Fruit fly (Drosophila melanogaster): ENCODE results near the gene Tm2.
A peak's percentile ranks its signal among the peaks of the same experiment; 100 is the strongest.

Gene Tm2

DNA sequence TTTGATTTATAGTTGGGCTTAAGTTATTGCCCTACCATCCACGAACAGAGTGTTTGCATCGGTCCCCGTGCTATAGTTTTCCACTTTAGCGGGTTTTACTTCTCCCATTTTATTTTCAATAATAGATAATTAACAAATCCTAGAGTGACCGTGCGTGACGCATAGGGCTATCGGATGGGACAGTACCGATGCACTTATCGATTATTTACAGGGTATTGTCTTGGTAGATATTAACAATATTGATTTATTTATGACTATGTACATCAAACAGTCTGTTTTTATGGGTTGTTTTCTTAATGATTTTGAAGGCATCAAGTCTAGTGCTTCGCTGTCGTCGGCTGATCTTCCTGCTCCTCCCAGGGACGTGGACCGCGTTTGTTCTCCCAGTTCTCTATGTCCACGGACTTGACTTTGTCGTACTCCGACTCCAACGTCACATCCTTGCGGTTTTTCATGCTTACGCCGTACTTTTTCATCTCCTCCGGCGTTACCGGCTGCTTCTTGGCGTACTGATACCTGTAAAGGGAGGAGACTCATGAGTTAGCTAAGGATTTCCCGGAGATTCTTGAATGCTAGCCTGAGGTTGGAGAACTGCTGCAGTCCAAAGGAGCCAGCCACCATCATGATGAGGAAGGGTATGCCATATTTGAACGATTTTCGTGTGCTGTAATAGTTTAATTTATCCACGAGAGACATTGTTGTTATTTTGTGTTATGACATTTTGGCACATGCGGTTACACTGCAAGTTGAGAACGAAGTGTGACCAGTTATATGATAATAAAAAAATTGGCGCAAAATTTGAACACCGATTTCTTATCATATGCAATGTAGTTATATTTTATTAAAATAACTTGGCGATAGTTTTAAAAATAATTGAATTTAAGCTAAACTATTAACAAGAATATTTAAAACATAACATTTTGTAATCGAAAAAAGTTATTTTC is 31.8 kb upstream of the Tm2 start, which contains the start of the genes MRG15 and Tm1 (continued):
- TF ChIP-seq CG2116 (GFP tag; optimal IDR thresholded peaks at IDR 0.05), result peak; percentile 67
- 0 out of 3 replicates have a peak, but pooled peaks have one; percentile 36 for TF ChIP-seq ci (GFP tag; IDR thresholded peaks at IDR 0.05)
- peak in 1 of 2 experiments; percentile 95 for TF ChIP-seq Pdp1 (GFP tag; optimal IDR thresholded peaks at IDR 0.05)
- no peak for TF ChIP-seq rib (GFP tag; IDR thresholded peaks at IDR 0.05)
- TF ChIP-seq Med (GFP tag), result peak; percentile 35
- TF ChIP-seq sens (GFP tag), result peak; percentile 79
- TF ChIP-seq CG17361 (GFP tag; IDR thresholded peaks at IDR 0.05), result 0 out of 3 replicates have a peak, but pooled peaks have one; percentile 10
- 0 out of 2 replicates have a peak, but pooled peaks have one; percentile 38 for TF ChIP-seq Rfx (GFP tag; IDR thresholded peaks at IDR 0.05)
- no peak for TF ChIP-seq Antp (GFP tag; optimal IDR thresholded peaks at IDR 0.05)
- peak; percentile 84 for TF ChIP-seq onecut (GFP tag; IDR thresholded peaks at IDR 0.05)
- peak; percentile 82 for TF ChIP-seq CG9797 (GFP tag; optimal IDR thresholded peaks at IDR 0.05)
- no peak for TF ChIP-seq CG12104 (GFP tag; optimal IDR thresholded peaks at IDR 0.05)
- peak; percentile 80 for TF ChIP-seq bbx (GFP tag; IDR thresholded peaks at IDR 0.05; ENCODE audit: partially characterized antibody)
- peak; percentile 50 for TF ChIP-seq YL-1 (GFP tag; optimal IDR thresholded peaks at IDR 0.05)
- peak; percentile 89 for TF ChIP-seq sqz (GFP tag; optimal IDR thresholded peaks at IDR 0.05)
- TF ChIP-seq ftz-f1 (GFP tag; optimal IDR thresholded peaks at IDR 0.05), result peak; percentile 14
- peak; percentile 40 for TF ChIP-seq HmgZ (tag; optimal IDR thresholded peaks at IDR 0.05)
- TF ChIP-seq Rx (GFP tag; IDR thresholded peaks at IDR 0.05), result no peak
- no peak for TF ChIP-seq Tbp (GFP tag; optimal IDR thresholded peaks at IDR 0.05)
- no peak for TF ChIP-seq Lhr (GFP tag; optimal IDR thresholded peaks at IDR 0.05)
- no peak for TF ChIP-seq unpg (GFP tag; optimal IDR thresholded peaks at IDR 0.05)
- TF ChIP-seq vnd (GFP tag; IDR thresholded peaks at IDR 0.05; ENCODE audit: partially characterized antibody), result peak; percentile 57; the same call in 1 of the 3 replicates
- no peak for TF ChIP-seq CG31224 (GFP tag; IDR thresholded peaks at IDR 0.05)
- peak; percentile 50 for TF ChIP-seq Sin3A (optimal IDR thresholded peaks at IDR 0.05)
- TF ChIP-seq CG1602 (GFP tag; optimal IDR thresholded peaks at IDR 0.05), result no peak
- peak; percentile 63; the same call in 1 of the 3 replicates for TF ChIP-seq zen2 (GFP tag; IDR thresholded peaks at IDR 0.05; ENCODE audit: partially characterized antibody)
- peak; percentile 68 for TF ChIP-seq HLH4C (GFP tag; IDR thresholded peaks at IDR 0.05; ENCODE audit: partially characterized antibody)
- no peak for TF ChIP-seq CG3838 (GFP tag; optimal IDR thresholded peaks at IDR 0.05)
- peak; percentile 66; the same call in 2 of the 3 replicates for TF ChIP-seq knrl (GFP tag; IDR thresholded peaks at IDR 0.05; ENCODE audit: partially characterized antibody)
- TF ChIP-seq pan (optimal IDR thresholded peaks at IDR 0.05), result no peak
- no peak for TF ChIP-seq pan (GFP tag; optimal IDR thresholded peaks at IDR 0.05 in 1 of 2, IDR thresholded peaks at IDR 0.05 in 1 of 2)
- no peak for TF ChIP-seq CG6654 (GFP tag; optimal IDR thresholded peaks at IDR 0.05)
- peak; percentile 79 for TF ChIP-seq MBD-R2 (GFP tag; IDR thresholded peaks at IDR 0.05)
- no peak for TF ChIP-seq pho (GFP tag; optimal IDR thresholded peaks at IDR 0.05)
- no peak for TF ChIP-seq CG8290 (GFP tag; optimal IDR thresholded peaks at IDR 0.05)
- peak in 1 of 2 experiments; percentile 30 for TF ChIP-seq CG8290 (tag; optimal IDR thresholded peaks at IDR 0.05)
- no peak for TF ChIP-seq Six4 (GFP tag; optimal IDR thresholded peaks at IDR 0.05)
- peak; percentile 16 for TF ChIP-seq Dad (GFP tag; optimal IDR thresholded peaks at IDR 0.05)
- no peak for TF ChIP-seq CG31365 (tag; optimal IDR thresholded peaks at IDR 0.05)
- no peak for TF ChIP-seq Adf1 (GFP tag; IDR thresholded peaks at IDR 0.05)
- TF ChIP-seq zen (tag; optimal IDR thresholded peaks at IDR 0.05), result peak; percentile 77
- TF ChIP-seq dmrt11E (tag; optimal IDR thresholded peaks at IDR 0.05), result no peak
- TF ChIP-seq tio (GFP tag; optimal IDR thresholded peaks at IDR 0.05), result no peak
- peak; percentile 56 for TF ChIP-seq ato (GFP tag; IDR thresholded peaks at IDR 0.05; ENCODE audit: partially characterized antibody)
- peak; percentile 65; the same call in 1 of the 4 replicates for TF ChIP-seq chinmo (GFP tag; IDR thresholded peaks at IDR 0.05; ENCODE audit: partially characterized antibody)
- TF ChIP-seq CG15514 (GFP tag; optimal IDR thresholded peaks at IDR 0.05), result peak; percentile 38
- TF ChIP-seq psq (GFP tag; optimal IDR thresholded peaks at IDR 0.05), result no peak
- TF ChIP-seq Sox102F (GFP tag; optimal IDR thresholded peaks at IDR 0.05), result no peak
- peak; percentile 99 for TF ChIP-seq D19B (GFP tag; optimal IDR thresholded peaks at IDR 0.05)
